Worm (Caenorhabditis elegans): ENCODE data around the gene nlp-9.

The nlp-9 gene

ce11 chrV:4186453-4187143 lies 32.8 kb upstream of the nlp-9 start (continued):
- TF ChIP-seq snpc-4 (tag; optimal IDR thresholded peaks at IDR 0.05) (no peak), zip-2 (tag; optimal IDR thresholded peaks at IDR 0.05) (no peak), cey-2 (tag; optimal IDR thresholded peaks at IDR 0.05; ENCODE audit: borderline replicate concordance, insufficient read depth) (no peak), F26F4.8 (GFP tag; conservative IDR thresholded peaks at IDR 0.05) (no peak), set-16 (GFP tag; IDR thresholded peaks at IDR 0.05) (peak; percentile 47), ztf-11 (tag; optimal IDR thresholded peaks at IDR 0.05) (no peak), ZK546.5 (tag; optimal IDR thresholded peaks at IDR 0.05) (no peak), tra-1 (GFP tag; IDR thresholded peaks at IDR 0.05) (no peak), pha-4 (GFP tag; IDR thresholded peaks at IDR 0.05) (peak; percentile 45), pha-4 (tag; optimal IDR thresholded peaks at IDR 0.05) (no peak), aha-1 (tag) (no peak), T20F7.1 (GFP tag; optimal IDR thresholded peaks at IDR 0.05) (no peak), hlh-11 (tag; optimal IDR thresholded peaks at IDR 0.05) (peak; percentile 90), fos-1 (tag; optimal IDR thresholded peaks at IDR 0.05) (no peak)

DNA sequence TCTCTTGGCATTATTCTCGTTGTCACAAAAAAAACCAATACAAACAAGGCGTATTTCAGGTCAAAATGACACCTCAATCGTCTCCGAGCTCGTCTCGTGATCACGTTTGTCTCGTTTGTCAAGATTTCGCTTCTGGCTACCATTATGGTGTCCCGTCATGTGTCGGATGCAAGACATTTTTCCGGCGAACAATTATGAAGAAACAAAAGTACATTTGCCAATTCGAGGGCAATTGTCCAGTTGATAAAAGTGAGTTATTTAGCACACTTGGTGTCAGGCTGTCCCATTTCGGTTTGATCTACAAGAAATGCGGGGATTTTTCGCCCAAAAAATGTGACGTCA lies 32.3 kb upstream of the nlp-9 start, which contains the start of gene nhr-114:
nhr-114 (plus strand) TSS at position 59 of the 342 bp plus-strand sequence.
- TF ChIP-seq unc-62 (GFP tag; optimal IDR thresholded peaks at IDR 0.05 in 1 of 2) = peak in 1 of 2 experiments; percentile 81
- TF ChIP-seq unc-62 (tag; optimal IDR thresholded peaks at IDR 0.05) = no peak
- peak; percentile 57 for TF ChIP-seq nhr-28 (tag; optimal IDR thresholded peaks at IDR 0.05)
- TF ChIP-seq dve-1 (tag; optimal IDR thresholded peaks at IDR 0.05; ENCODE audit: insufficient read depth) = peak; percentile 10
- TF ChIP-seq vab-7 (GFP tag; IDR thresholded peaks at IDR 0.05) = no peak
- TF ChIP-seq hlh-30 (tag; optimal IDR thresholded peaks at IDR 0.05; ENCODE audit: insufficient read depth) = peak; percentile 33

- no peak for TF ChIP-seq T26A8.4 (GFP tag; IDR thresholded peaks at IDR 0.05)
- TF ChIP-seq lin-39 (tag; optimal IDR thresholded peaks at IDR 0.05) = no peak
- no peak for TF ChIP-seq mxl-3 (GFP tag; optimal IDR thresholded peaks at IDR 0.05)
- no peak for TF ChIP-seq lin-13 (GFP tag; optimal IDR thresholded peaks at IDR 0.05)
- TF ChIP-seq nhr-102 (tag; optimal IDR thresholded peaks at IDR 0.05) = peak; percentile 38
- TF ChIP-seq nhr-76 (tag; optimal IDR thresholded peaks at IDR 0.05) = no peak
- no peak for TF ChIP-seq lim-7 (GFP tag; IDR thresholded peaks at IDR 0.05)
- TF ChIP-seq zip-11 (GFP tag; IDR thresholded peaks at IDR 0.05) = no peak
Measured at ce11 chrV:4189618-4190017, 29.8 kb upstream of the nlp-9 start.

DNA sequence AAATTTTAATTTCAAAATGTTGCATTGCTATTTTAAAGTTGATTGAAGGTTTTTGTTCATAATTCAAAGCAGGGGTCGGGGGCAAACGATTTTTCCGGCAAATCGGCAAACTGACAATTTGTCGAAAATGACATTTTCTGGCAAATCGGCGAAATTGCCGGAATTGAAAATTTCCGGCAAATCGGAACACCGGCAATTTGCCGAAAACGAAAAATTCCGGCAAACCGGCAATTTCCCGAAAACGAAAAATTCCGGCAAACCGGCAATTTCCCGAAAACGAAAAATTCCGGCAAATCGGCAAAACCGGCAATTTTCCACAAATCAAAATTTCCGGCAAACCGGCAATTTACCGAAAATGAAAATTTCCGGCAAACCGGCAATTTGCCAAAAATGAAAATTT lies 29.2 kb upstream of the nlp-9 start:
- no peak for TF ChIP-seq unc-130 (GFP tag; optimal IDR thresholded peaks at IDR 0.05)
- TF ChIP-seq php-3 (GFP tag; IDR thresholded peaks at IDR 0.05) = peak; percentile 12; the same call in 1 of the 2 replicates
- TF ChIP-seq zfp-3 (GFP tag; conservative IDR thresholded peaks at IDR 0.05) = 0 out of 2 replicates have a peak, but pooled peaks have one; percentile 84
- TF ChIP-seq lin-29 (GFP tag; IDR thresholded peaks at IDR 0.05) = peak; percentile 46; the same call in 1 of the 2 replicates
- no peak for TF ChIP-seq F44E2.7 (GFP tag; IDR thresholded peaks at IDR 0.05)
- peak; percentile 32 for TF ChIP-seq nhr-111 (GFP tag; optimal IDR thresholded peaks at IDR 0.05)
- no peak for TF ChIP-seq ZK337.2 (GFP tag; IDR thresholded peaks at IDR 0.05)
- TF ChIP-seq ctbp-1 (GFP tag; IDR thresholded peaks at IDR 0.05) = 0 out of 2 replicates have a peak, but pooled peaks have one; percentile 28
- TF ChIP-seq unc-62 (GFP tag; optimal IDR thresholded peaks at IDR 0.05 in 1 of 2) = no peak
- no peak for TF ChIP-seq unc-62 (tag; optimal IDR thresholded peaks at IDR 0.05)
- no peak for TF ChIP-seq D1046.2 (GFP tag; IDR thresholded peaks at IDR 0.05)
- TF ChIP-seq set-16 (GFP tag; IDR thresholded peaks at IDR 0.05) = peak; percentile 35; the same call in 1 of the 2 replicates
- TF ChIP-seq mdt-29 (GFP tag; IDR thresholded peaks at IDR 0.05) = peak; percentile 39; the same call in 1 of the 2 replicates
- TF ChIP-seq nhr-41 (GFP tag; IDR thresholded peaks at IDR 0.05) = no peak
- TF ChIP-seq ama-1 (optimal IDR thresholded peaks at IDR 0.05) = no peak
- peak; percentile 47; the same call in 1 of the 2 replicates for TF ChIP-seq egl-43 (GFP tag; IDR thresholded peaks at IDR 0.05)
- TF ChIP-seq duxl-1 (tag; optimal IDR thresholded peaks at IDR 0.05; ENCODE audit: poor library complexity) = peak; percentile 21
- 0 out of 2 replicates have a peak, but pooled peaks have one; percentile 22 for TF ChIP-seq vab-7 (GFP tag; IDR thresholded peaks at IDR 0.05)
- no peak for TF ChIP-seq snpc-4 (tag; optimal IDR thresholded peaks at IDR 0.05)
- TF ChIP-seq hmg-1.1 (GFP tag; IDR thresholded peaks at IDR 0.05) = peak; percentile 31; the same call in 1 of the 2 replicates
- TF ChIP-seq gei-8 (GFP tag; optimal IDR thresholded peaks at IDR 0.05) = peak; percentile 56
- TF ChIP-seq ztf-7 (tag; optimal IDR thresholded peaks at IDR 0.05) = no peak
- TF ChIP-seq madf-5 (GFP tag; IDR thresholded peaks at IDR 0.05) = 0 out of 4 replicates have a peak, but pooled peaks of 1 of the 2 experiments have one; percentile 62
- TF ChIP-seq T26A8.4 (GFP tag; IDR thresholded peaks at IDR 0.05) = peak; percentile 66
